Worm (Caenorhabditis elegans) whole organism, early embryonic: ENCODE measurements around the gene sec-23.

Source experiments
- B0310.2 ChIP-seq: sonication (generic microtip); optimal IDR thresholded peaks from 2 replicates; lab custom pipeline; 2016; ENCODE audit warnings: mild to moderate bottlenecking, missing genetic modification characterization, missing compliant biosample characterization
- F13C5.2 ChIP-seq: sonication (generic microtip); optimal IDR thresholded peaks from 2 replicates; lab custom pipeline; 2017; ENCODE audit warnings: mild to moderate bottlenecking, missing genetic modification characterization, inconsistent platforms, missing compliant biosample characterization
- aly-1 ChIP-seq: sonication (generic microtip); optimal IDR thresholded peaks from 2 replicates; lab custom pipeline; 2016; ENCODE audit warnings: missing genetic modification characterization, missing compliant biosample characterization
- ama-1 ChIP-seq: fragments of 150-350 bp; optimal IDR thresholded peaks from 2 replicates; lab custom pipeline; 2014
- ceh-13 ChIP-seq: fragments of 200-800 bp; sonication (Bioruptor generic); optimal IDR thresholded peaks from 2 replicates; lab custom pipeline; 2018; ENCODE audit warnings: mild to moderate bottlenecking, missing genetic modification characterization, missing compliant biosample characterization
- ceh-36 ChIP-seq: sonication (generic microtip); optimal IDR thresholded peaks from 2 replicates; lab custom pipeline; 2016; ENCODE audit warnings: missing genetic modification characterization, inconsistent platforms, missing compliant biosample characterization
- ets-7 ChIP-seq: sonication (generic microtip); optimal IDR thresholded peaks from 2 replicates; lab custom pipeline; 2016; ENCODE audit warnings: missing genotype, missing genetic modification characterization, missing compliant biosample characterization
- flt-1 ChIP-seq: fragments of 200-800 bp; sonication (Bioruptor generic); IDR thresholded peaks from 2 replicates; pipeline ENCODE4 v1.3.6; 2022; ENCODE audit warnings: missing genetic modification characterization, missing compliant biosample characterization
- hmbx-1 ChIP-seq: sonication (generic microtip); optimal IDR thresholded peaks from 2 replicates; lab custom pipeline; 2016; ENCODE audit warnings: mild to moderate bottlenecking, missing genetic modification characterization, missing compliant biosample characterization
- hmg-4 ChIP-seq: fragments of 200-800 bp; sonication (Bioruptor generic); optimal IDR thresholded peaks from 2 replicates; lab custom pipeline; 2018; ENCODE audit warnings: mild to moderate bottlenecking, missing genetic modification characterization, missing compliant biosample characterization
- hnd-1 ChIP-seq: sonication (generic microtip); optimal IDR thresholded peaks from 2 replicates; lab custom pipeline; 2016; ENCODE audit warnings: missing genetic modification characterization, missing compliant biosample characterization
- pes-1 ChIP-seq: fragments of 200-800 bp; sonication (Bioruptor generic); IDR thresholded peaks from 2 replicates; pipeline ENCODE4 v1.3.6; 2022; ENCODE audit warnings: missing genetic modification reagents, missing genetic modification characterization, missing compliant biosample characterization
- scrt-1 ChIP-seq: fragments of 200-800 bp; sonication (Bioruptor generic); IDR thresholded peaks from 2 replicates; pipeline ENCODE4 v1.3.6; 2022; ENCODE audit warnings: missing genetic modification characterization, missing compliant biosample characterization
- sea-1 ChIP-seq: fragments of 200-800 bp; sonication (Bioruptor generic); conservative IDR thresholded peaks from 2 replicates; pipeline ENCODE4 v1.3.6; 2022; ENCODE audit warnings: missing genetic modification characterization, missing compliant biosample characterization
- tbx-11 ChIP-seq: fragments of 200-800 bp; sonication (Bioruptor generic); IDR thresholded peaks from 2 replicates; pipeline ENCODE4 v1.3.6; 2022; ENCODE audit warnings: missing genetic modification characterization, missing compliant biosample characterization
- tbx-37 ChIP-seq: fragments of 200-800 bp; sonication (Bioruptor generic); conservative IDR thresholded peaks from 2 replicates; pipeline ENCODE4 v1.3.6; 2022; ENCODE audit warnings: missing genetic modification reagents, missing genetic modification characterization, missing compliant biosample characterization
- tra-4 ChIP-seq: sonication (generic microtip); optimal IDR thresholded peaks from 2 replicates; lab custom pipeline; 2017; ENCODE audit warnings: missing genetic modification characterization, missing compliant biosample characterization

sec-23 gene

ce11 chrV:20065096-20065495, 26.0 kb upstream of the sec-23 start:
- TF ChIP-seq ceh-13 (GFP tag; lab: Kevin White, UChicago) (no peak), B0310.2 (tag; lab: Kevin White, UChicago) (no peak), tbx-11 (GFP tag; lab: Robert Waterston, UW) (no peak), tra-4 (tag; lab: Kevin White, UChicago) (no peak), pes-1 (GFP tag; lab: Robert Waterston, UW) (no peak), ets-7 (tag; lab: Kevin White, UChicago) (no peak), hmg-4 (GFP tag; lab: Kevin White, UChicago) (no peak), tbx-37 (GFP tag; lab: Robert Waterston, UW) (no peak), flt-1 (GFP tag; lab: Robert Waterston, UW) (no peak), scrt-1 (GFP tag; lab: Robert Waterston, UW) (no peak), hnd-1 (tag; lab: Kevin White, UChicago) (no peak), hmbx-1 (tag; lab: Kevin White, UChicago) (no peak), sea-1 (GFP tag; lab: Robert Waterston, UW) (no peak), F13C5.2 (no peak)

ce11 chrV:20067075-20067474, 24.0 kb upstream of the sec-23 start:
- TF ChIP-seq ama-1 (no peak), ceh-36 (tag; lab: Kevin White, UChicago) (no peak), sea-1 (GFP tag; lab: Robert Waterston, UW) (no peak), B0310.2 (tag; lab: Kevin White, UChicago) (no peak), tbx-37 (GFP tag; lab: Robert Waterston, UW) (no peak), hmg-4 (GFP tag; lab: Kevin White, UChicago) (no peak)

DNA sequence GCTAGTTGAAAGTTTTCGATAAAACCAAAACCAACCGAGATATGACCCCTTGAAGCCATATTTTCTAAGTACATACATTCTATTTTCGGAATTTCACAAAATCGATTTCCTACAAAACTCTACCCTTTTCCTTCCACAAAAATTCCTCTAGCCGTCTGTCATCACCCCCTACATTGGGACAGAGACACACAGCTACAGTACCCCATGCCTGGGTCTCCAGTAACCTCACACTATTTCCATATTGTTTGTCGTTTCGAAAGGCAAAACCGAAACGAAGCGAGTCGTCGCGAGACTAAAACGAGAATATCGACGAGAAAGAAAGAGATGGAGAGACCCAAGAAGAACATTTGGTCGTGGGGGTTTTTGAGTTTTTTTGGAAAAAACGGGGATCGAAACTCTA, 22.7 kb upstream of the sec-23 start:
- TF ChIP-seq flt-1 (GFP tag; lab: Robert Waterston, UW) (no peak), hmg-4 (GFP tag; lab: Kevin White, UChicago) (no peak), scrt-1 (GFP tag; lab: Robert Waterston, UW) (no peak), ceh-36 (tag; lab: Kevin White, UChicago) (no peak), hmbx-1 (tag; lab: Kevin White, UChicago) (no peak), aly-1 (no peak), ama-1 (no peak), pes-1 (GFP tag; lab: Robert Waterston, UW) (no peak), tbx-37 (GFP tag; lab: Robert Waterston, UW) (no peak), ceh-13 (GFP tag; lab: Kevin White, UChicago) (no peak), hnd-1 (tag; lab: Kevin White, UChicago) (no peak), F13C5.2 (no peak), ets-7 (tag; lab: Kevin White, UChicago) (no peak), tra-4 (tag; lab: Kevin White, UChicago) (no peak), tbx-11 (GFP tag; lab: Robert Waterston, UW) (no peak), B0310.2 (tag; lab: Kevin White, UChicago) (no peak), sea-1 (GFP tag; lab: Robert Waterston, UW) (no peak)

DNA sequence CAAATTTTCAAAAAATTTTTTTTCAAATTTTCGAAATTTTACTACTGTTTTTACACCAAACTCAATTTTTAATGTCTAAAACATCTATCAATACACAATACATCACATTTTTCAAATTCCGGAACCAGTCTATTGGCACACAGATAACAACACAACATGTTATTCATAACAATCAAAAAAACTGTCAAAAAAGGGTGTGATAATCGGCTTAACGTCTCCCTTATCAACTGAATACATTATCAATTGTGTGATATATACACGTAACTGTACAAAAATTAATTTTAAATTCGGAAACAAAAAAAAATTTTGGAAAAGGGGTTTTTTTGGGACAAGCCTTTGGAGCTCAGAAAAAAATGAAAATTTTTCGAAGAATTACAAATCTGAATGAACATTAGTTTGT, 16.7 kb upstream of the sec-23 start:
- TF ChIP-seq hmbx-1 (tag; lab: Kevin White, UChicago) (no peak), hmg-4 (GFP tag; lab: Kevin White, UChicago) (no peak), tbx-37 (GFP tag; lab: Robert Waterston, UW) (no peak), ceh-13 (GFP tag; lab: Kevin White, UChicago) (no peak), tbx-11 (GFP tag; lab: Robert Waterston, UW) (no peak), flt-1 (GFP tag; lab: Robert Waterston, UW) (no peak), tra-4 (tag; lab: Kevin White, UChicago) (no peak), hnd-1 (tag; lab: Kevin White, UChicago) (no peak), pes-1 (GFP tag; lab: Robert Waterston, UW) (no peak), sea-1 (GFP tag; lab: Robert Waterston, UW) (no peak), aly-1 (no peak), F13C5.2 (no peak), ets-7 (tag; lab: Kevin White, UChicago) (no peak), B0310.2 (tag; lab: Kevin White, UChicago) (no peak), ama-1 (no peak), scrt-1 (GFP tag; lab: Robert Waterston, UW) (no peak), ceh-36 (tag; lab: Kevin White, UChicago) (no peak)

DNA sequence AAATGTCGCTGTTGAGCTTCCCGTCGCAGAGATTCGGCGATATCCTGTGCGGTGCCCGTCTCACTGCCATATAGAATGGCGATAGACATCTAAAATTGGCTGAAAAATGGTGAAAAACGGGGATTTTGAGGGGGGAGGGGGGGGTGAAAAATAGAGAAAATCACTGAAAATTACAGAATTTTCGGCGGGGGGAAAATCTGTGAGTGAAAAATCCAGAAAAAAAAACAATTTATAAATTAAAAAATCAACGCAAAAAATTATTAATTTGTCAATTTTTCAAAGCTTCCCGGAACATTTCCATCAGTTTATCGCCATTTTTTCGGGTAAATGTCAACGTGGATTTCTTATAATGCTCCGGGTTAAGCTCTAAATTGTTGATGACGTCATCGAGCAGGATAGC, 3.4 kb upstream of the sec-23 start, which contains the start of gene fre-1:
fre-1 (minus strand) TSS at position 101 of the 400 bp plus-strand sequence.
- no peak for TF ChIP-seq F13C5.2
- TF ChIP-seq tbx-11 (GFP tag; lab: Robert Waterston, UW) = no peak
- TF ChIP-seq scrt-1 (GFP tag; lab: Robert Waterston, UW) = no peak

- TF ChIP-seq pes-1 (GFP tag; lab: Robert Waterston, UW) = no peak
- TF ChIP-seq tbx-11 (GFP tag; lab: Robert Waterston, UW) = no peak
- TF ChIP-seq B0310.2 (tag; lab: Kevin White, UChicago) = no peak
- no peak for TF ChIP-seq hnd-1 (tag; lab: Kevin White, UChicago)
- TF ChIP-seq ceh-36 (tag; lab: Kevin White, UChicago) = no peak
- no peak for TF ChIP-seq scrt-1 (GFP tag; lab: Robert Waterston, UW)
- no peak for TF ChIP-seq F13C5.2
- no peak for TF ChIP-seq tra-4 (tag; lab: Kevin White, UChicago)
- no peak for TF ChIP-seq hmbx-1 (tag; lab: Kevin White, UChicago)
- no peak for TF ChIP-seq ceh-13 (GFP tag; lab: Kevin White, UChicago)
Measured at ce11 chrV:20093940-20094339, 2.9 kb downstream of the sec-23 start.

DNA sequence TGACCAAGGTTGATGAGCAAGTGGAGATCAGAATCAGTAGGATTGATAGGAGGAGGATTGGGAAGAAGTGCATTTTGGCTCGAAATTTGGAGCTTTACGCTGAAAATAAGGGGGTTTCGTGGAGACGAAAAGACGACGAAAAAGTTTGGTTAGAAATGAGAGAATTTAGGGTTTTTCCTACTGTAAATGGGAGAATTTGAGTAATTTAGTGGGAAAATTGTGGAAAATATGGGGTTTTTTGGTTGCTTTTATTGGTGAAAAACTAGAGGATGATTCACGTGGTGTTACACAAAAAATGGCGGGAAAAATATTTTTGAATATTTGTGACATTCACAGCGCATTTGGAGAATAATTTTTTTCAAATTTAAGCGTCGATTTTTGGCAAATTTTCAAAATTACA, 3.8 kb downstream of the sec-23 start, which contains the start of gene nlp-69:
nlp-69 (minus strand) TSS at position 101 of the 400 bp plus-strand sequence.
- TF ChIP-seq ceh-13 (GFP tag; lab: Kevin White, UChicago) = no peak
- no peak for TF ChIP-seq hnd-1 (tag; lab: Kevin White, UChicago)
- TF ChIP-seq scrt-1 (GFP tag; lab: Robert Waterston, UW) = no peak
- no peak for TF ChIP-seq F13C5.2
- TF ChIP-seq tbx-11 (GFP tag; lab: Robert Waterston, UW) = no peak
- no peak for TF ChIP-seq aly-1
- TF ChIP-seq tra-4 (tag; lab: Kevin White, UChicago) = no peak
- TF ChIP-seq pes-1 (GFP tag; lab: Robert Waterston, UW) = no peak
- TF ChIP-seq hmg-4 (GFP tag; lab: Kevin White, UChicago) = no peak
- TF ChIP-seq sea-1 (GFP tag; lab: Robert Waterston, UW) = no peak
- no peak for TF ChIP-seq B0310.2 (tag; lab: Kevin White, UChicago)
- TF ChIP-seq ets-7 (tag; lab: Kevin White, UChicago) = no peak
